Worm (Caenorhabditis elegans) whole organism, L2 larva: Measurements from ENCODE around the gene nhr-68.

Experiments
- ama-1 ChIP-seq: fragments of 150-350 bp; optimal IDR thresholded peaks from 2 replicates; lab custom pipeline; 2018; ENCODE audit warnings: inconsistent platforms
- ceh-16 ChIP-seq: fragments of 150-350 bp; optimal IDR thresholded peaks from 2 replicates; lab custom pipeline; 2014; ENCODE audit warnings: missing biosample characterization, missing genetic modification characterization
- ceh-82 ChIP-seq: fragments of 150-350 bp; optimal IDR thresholded peaks from 2 replicates; lab custom pipeline; 2014; ENCODE audit warnings: missing biosample characterization, missing genetic modification characterization
- egl-27 ChIP-seq: sonication (generic microtip); optimal IDR thresholded peaks from 3 replicates; lab custom pipeline; 2017; ENCODE audit warnings: missing biosample characterization, missing genetic modification reagents, missing genetic modification characterization
- elt-1 ChIP-seq: fragments of 150-350 bp; optimal IDR thresholded peaks from 2 replicates; lab custom pipeline; 2014; ENCODE audit warnings: missing biosample characterization, missing genetic modification characterization
- lsy-2 ChIP-seq, 2 experiments: fragments of 150-350 bp in 1 of 2; sonication (generic microtip) in 1 of 2; optimal IDR thresholded peaks; 2 replicates each; lab custom pipeline; 2014 to 2017; ENCODE audit warnings: missing biosample characterization in 2 of 2, missing genetic modification characterization in 2 of 2
- nhr-10 ChIP-seq: sonication (generic microtip); optimal IDR thresholded peaks from 2 replicates; lab custom pipeline; 2017; ENCODE audit warnings: missing biosample characterization, missing genetic modification characterization
- nhr-23 ChIP-seq: fragments of 150-350 bp; optimal IDR thresholded peaks from 2 replicates; lab custom pipeline; 2014; ENCODE audit warnings: missing biosample characterization, missing genetic modification reagents, missing genetic modification characterization
- unc-62 ChIP-seq: fragments of 150-350 bp; optimal IDR thresholded peaks from 2 replicates; lab custom pipeline; 2014; ENCODE audit warnings: missing biosample characterization, missing genetic modification reagents, missing genetic modification characterization
- ztf-11 ChIP-seq: sonication (generic microtip); optimal IDR thresholded peaks from 2 replicates; lab custom pipeline; 2017; ENCODE audit warnings: missing biosample characterization, missing genetic modification characterization

DNA sequence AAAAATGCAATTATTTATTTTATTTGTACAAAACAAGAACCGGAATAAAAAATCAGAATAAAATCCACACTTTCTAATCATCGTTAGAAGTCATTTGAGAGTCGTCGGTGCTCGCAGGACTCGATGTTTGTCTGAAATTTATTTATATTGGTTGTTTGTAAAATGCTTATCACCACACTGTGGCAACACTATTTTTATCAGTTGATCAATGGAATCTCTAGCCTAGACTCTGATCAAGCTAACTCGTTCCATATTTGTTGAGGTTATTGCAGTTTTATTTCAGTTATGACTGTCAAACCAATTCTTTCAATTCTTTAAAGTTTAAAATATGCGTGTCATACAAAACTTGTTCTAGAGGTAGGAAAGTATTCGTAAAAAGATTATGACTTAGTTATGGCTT is 31.2 kb downstream of the nhr-68 start, which contains the start of gene dhs-20:
- TF ChIP-seq nhr-23 (tag; lab: Kevin White, UChicago) (no peak), ama-1 (lab: Kevin White, UChicago) (no peak), egl-27 (no peak), ztf-11 (no peak), unc-62 (GFP tag; lab: Kevin White, UChicago) (no peak), elt-1 (tag; lab: Kevin White, UChicago) (no peak), ceh-16 (tag; lab: Kevin White, UChicago) (no peak), ceh-82 (tag; lab: Kevin White, UChicago) (no peak), nhr-10 (tag; lab: Kevin White, UChicago) (no peak), lsy-2 (tag; optimal IDR thresholded peaks at IDR 0.05; lab: Kevin White, UChicago) (no peak)
